Fruit fly (Drosophila melanogaster) whole organism, embryonic: ENCODE results near the gene CG5104.

Experiments
- ATbp ChIP-seq: fragments of 200-800 bp; sonication (Bioruptor generic); optimal IDR thresholded peaks from 2 replicates; lab custom pipeline; 2017; ENCODE audit warnings: missing biosample characterization, mild to moderate bottlenecking, missing genetic modification characterization, missing genetic modification reagents
- CG13894 ChIP-seq: fragments of 200-800 bp; sonication (Bioruptor generic); optimal IDR thresholded peaks from 3 replicates; lab custom pipeline; 2018; ENCODE audit warnings: missing biosample characterization, mild to moderate bottlenecking, missing genetic modification characterization, moderate library complexity
- CG14710 ChIP-seq: fragments of 200-800 bp; sonication (Bioruptor generic); optimal IDR thresholded peaks from 3 replicates; lab custom pipeline; 2019; ENCODE audit warnings: missing biosample characterization, mild to moderate bottlenecking, missing genetic modification characterization, moderate library complexity
- CG15601 ChIP-seq: fragments of 200-800 bp; sonication (Bioruptor generic); optimal IDR thresholded peaks from 3 replicates; lab custom pipeline; 2019; ENCODE audit warnings: missing biosample characterization, mild to moderate bottlenecking, missing genetic modification characterization, moderate library complexity
- CG17385 ChIP-seq: fragments of 200-800 bp; sonication (Bioruptor generic); optimal IDR thresholded peaks from 3 replicates; lab custom pipeline; 2018; ENCODE audit warnings: missing biosample characterization, mild to moderate bottlenecking, missing genetic modification characterization
- CG2199 ChIP-seq: fragments of 200-800 bp; sonication (Bioruptor generic); IDR thresholded peaks from 3 replicates; pipeline ENCODE4 v1.3.6; 2022; ENCODE audit warnings: missing biosample characterization, missing genetic modification characterization
- CG2202 ChIP-seq: fragments of 200-800 bp; sonication (Bioruptor generic); optimal IDR thresholded peaks from 2 replicates; lab custom pipeline; 2018; ENCODE audit warnings: missing biosample characterization, mild to moderate bottlenecking, missing genetic modification characterization
- CG30403 ChIP-seq: fragments of 200-800 bp; sonication (Bioruptor generic); optimal IDR thresholded peaks from 3 replicates; lab custom pipeline; 2016; ENCODE audit warnings: missing biosample characterization, missing genetic modification characterization
- CG30431 ChIP-seq: fragments of 200-800 bp; sonication (Bioruptor generic); optimal IDR thresholded peaks from 2 replicates; lab custom pipeline; 2017; ENCODE audit warnings: missing biosample characterization, missing genetic modification characterization
- CG33213 ChIP-seq: fragments of 200-800 bp; sonication (Bioruptor generic); optimal IDR thresholded peaks from 3 replicates; lab custom pipeline; 2016; ENCODE audit warnings: missing biosample characterization, missing genetic modification characterization
- CG33557 ChIP-seq: fragments of 200-800 bp; sonication (Bioruptor generic); optimal IDR thresholded peaks from 2 replicates; lab custom pipeline; 2019; ENCODE audit warnings: missing biosample characterization, mild to moderate bottlenecking, missing genetic modification characterization, moderate library complexity
- CG3407 ChIP-seq: fragments of 200-800 bp; sonication (Bioruptor generic); optimal IDR thresholded peaks from 2 replicates; lab custom pipeline; 2018; ENCODE audit warnings: missing biosample characterization, mild to moderate bottlenecking, missing genetic modification characterization
- CG34422 ChIP-seq: fragments of 200-800 bp; sonication (Bioruptor generic); IDR thresholded peaks from 3 replicates; pipeline ENCODE4 v1.3.6; 2022; ENCODE audit warnings: missing biosample characterization, missing genetic modification characterization
- CG6254 ChIP-seq: fragments of 200-800 bp; sonication (Bioruptor generic); optimal IDR thresholded peaks from 3 replicates; lab custom pipeline; 2017; ENCODE audit warnings: mild to moderate bottlenecking, missing biosample characterization, missing genetic modification reagents, missing genetic modification characterization
- CG6813 ChIP-seq: fragments of 200-800 bp; sonication (Bioruptor generic); optimal IDR thresholded peaks from 2 replicates; lab custom pipeline; 2017; ENCODE audit warnings: missing biosample characterization, missing genetic modification characterization, mild to moderate bottlenecking, moderate library complexity, missing genetic modification reagents
- CG7357 ChIP-seq: fragments of 200-800 bp; sonication (Bioruptor generic); IDR thresholded peaks from 3 replicates; pipeline ENCODE4 v1.3.6; 2022; ENCODE audit warnings: missing biosample characterization, missing genetic modification characterization
- CG7556 ChIP-seq: fragments of 200-800 bp; sonication (Bioruptor generic); optimal IDR thresholded peaks from 2 replicates; lab custom pipeline; 2017; ENCODE audit warnings: missing biosample characterization, mild to moderate bottlenecking, missing genetic modification characterization
- CG7987 ChIP-seq: fragments of 200-800 bp; sonication (Bioruptor generic); optimal IDR thresholded peaks from 2 replicates; lab custom pipeline; 2018; ENCODE audit warnings: missing biosample characterization, mild to moderate bottlenecking, missing genetic modification characterization, moderate library complexity
- CG8765 ChIP-seq: fragments of 200-800 bp; sonication (Bioruptor generic); IDR thresholded peaks from 2 replicates; pipeline ENCODE4 v1.3.6; 2022; ENCODE audit warnings: missing biosample characterization, missing genetic modification characterization
- CoRest ChIP-seq: fragments of 200-800 bp; sonication (Bioruptor generic); optimal IDR thresholded peaks from 3 replicates; lab custom pipeline; 2018; ENCODE audit warnings: missing biosample characterization, mild to moderate bottlenecking, missing genetic modification characterization, moderate library complexity
- D ChIP-seq, 2 experiments: fragments of 200-800 bp in 1 of 2; fragments of >200 bp in 1 of 2; sonication (Bioruptor generic) in 1 of 2; optimal IDR thresholded peaks; 2 replicates in 1 of 2; 3 replicates in 1 of 2; lab custom pipeline; 2017; ENCODE audit warnings: mild to moderate bottlenecking in 1 of 2, missing biosample characterization in 1 of 2, missing genetic modification characterization in 1 of 2, missing genetic modification reagents in 1 of 2
- D19B ChIP-seq: fragments of 200-800 bp; sonication (Bioruptor generic); optimal IDR thresholded peaks from 2 replicates; lab custom pipeline; 2017; ENCODE audit warnings: missing biosample characterization, mild to moderate bottlenecking, missing genetic modification characterization
- Dbx ChIP-seq: fragments of 200-800 bp; sonication (Bioruptor generic); IDR thresholded peaks from 3 replicates; pipeline ENCODE4 v1.3.6; 2022; ENCODE audit warnings: missing biosample characterization, missing genetic modification characterization
- Dref ChIP-seq: fragments of 200-800 bp; sonication (Bioruptor generic); IDR thresholded peaks from 2 replicates; pipeline ENCODE4 v1.3.6; 2022; ENCODE audit warnings: missing biosample characterization, missing genetic modification characterization
- HLH3B ChIP-seq: fragments of 200-800 bp; sonication (Bioruptor generic); IDR thresholded peaks from 2 replicates; pipeline ENCODE4 v1.3.6; 2022; ENCODE audit warnings: missing biosample characterization, missing genetic modification characterization
- HLH4C ChIP-seq: fragments of 200-800 bp; sonication (Bioruptor generic); IDR thresholded peaks from 3 replicates; pipeline ENCODE4 v1.3.6; 2022; ENCODE audit warnings: missing biosample characterization, missing genetic modification characterization; ENCODE audit not compliant: partially characterized antibody
- MTF-1 ChIP-seq: fragments of 200-800 bp; sonication (Bioruptor generic); optimal IDR thresholded peaks from 2 replicates; lab custom pipeline; 2018; ENCODE audit warnings: missing biosample characterization, mild to moderate bottlenecking, missing genetic modification characterization, borderline replicate concordance
- Mrtf ChIP-seq: fragments of 200-800 bp; sonication (Bioruptor generic); IDR thresholded peaks from 3 replicates; pipeline ENCODE4 v1.3.6; 2022; ENCODE audit warnings: missing biosample characterization, missing genetic modification characterization
- Pdp1 ChIP-seq, 2 experiments: fragments of 200-800 bp; sonication (Bioruptor generic); optimal IDR thresholded peaks; 3 replicates each; lab custom pipeline; 2016; ENCODE audit warnings: missing biosample characterization in 2 of 2, missing genetic modification characterization in 2 of 2, mild to moderate bottlenecking in 1 of 2, moderate library complexity in 1 of 2
- TFAM ChIP-seq: fragments of 200-800 bp; sonication (Bioruptor generic); optimal IDR thresholded peaks from 2 replicates; lab custom pipeline; 2017; ENCODE audit warnings: missing biosample characterization, missing genetic modification characterization, inconsistent platforms
- Xrp1 ChIP-seq: fragments of 200-800 bp; sonication (Bioruptor generic); IDR thresholded peaks from 2 replicates; pipeline ENCODE4 v1.3.6; 2022; ENCODE audit warnings: missing biosample characterization, missing genetic modification characterization
- bsh ChIP-seq, 2 experiments: fragments of 200-800 bp; sonication (Bioruptor generic); optimal IDR thresholded peaks; 2 replicates each; lab custom pipeline; 2017 to 2018; ENCODE audit warnings: mild to moderate bottlenecking in 2 of 2, missing biosample characterization in 2 of 2, missing genetic modification characterization in 2 of 2, moderate library complexity in 1 of 2
- dati ChIP-seq: fragments of 200-800 bp; sonication (Bioruptor generic); IDR thresholded peaks from 2 replicates; pipeline ENCODE4 v1.3.6; 2022; ENCODE audit warnings: missing biosample characterization, missing genetic modification characterization
- emc ChIP-seq: fragments of 200-800 bp; sonication (Bioruptor generic); optimal IDR thresholded peaks from 2 replicates; lab custom pipeline; 2016; ENCODE audit warnings: missing biosample characterization, missing genetic modification characterization
- fd102C ChIP-seq: fragments of 200-800 bp; sonication (Bioruptor generic); optimal IDR thresholded peaks from 2 replicates; lab custom pipeline; 2018; ENCODE audit warnings: missing biosample characterization, mild to moderate bottlenecking, missing genetic modification characterization, moderate library complexity
- fd64A ChIP-seq: fragments of 200-800 bp; sonication (Bioruptor generic); optimal IDR thresholded peaks from 3 replicates; lab custom pipeline; 2018; ENCODE audit warnings: missing biosample characterization, mild to moderate bottlenecking, missing genetic modification characterization
- gcm ChIP-seq: fragments of 200-800 bp; sonication (Bioruptor generic); optimal IDR thresholded peaks from 2 replicates; lab custom pipeline; 2019; ENCODE audit warnings: missing biosample characterization, mild to moderate bottlenecking, missing genetic modification characterization, moderate library complexity
- gem ChIP-seq: fragments of 200-800 bp; sonication (Bioruptor generic); optimal IDR thresholded peaks from 2 replicates; lab custom pipeline; 2019; ENCODE audit warnings: missing biosample characterization, mild to moderate bottlenecking, missing genetic modification characterization, moderate library complexity
- gro ChIP-seq: fragments of 200-800 bp; sonication (Bioruptor generic); optimal IDR thresholded peaks from 2 replicates; lab custom pipeline; 2016; ENCODE audit warnings: missing biosample characterization, missing genetic modification characterization
- ham ChIP-seq: fragments of 200-800 bp; sonication (Bioruptor generic); IDR thresholded peaks from 2 replicates; pipeline ENCODE4 v1.3.6; 2022; ENCODE audit warnings: missing biosample characterization, missing genetic modification characterization
- lola ChIP-seq, 3 experiments: fragments of >200 bp in 2 of 3; fragments of 200-800 bp in 1 of 3; sonication (Bioruptor generic) in 1 of 3; optimal IDR thresholded peaks; 2 replicates each; lab custom pipeline; 2017 to 2019; ENCODE audit warnings: missing biosample characterization in 3 of 3, missing genetic modification characterization in 3 of 3, mild to moderate bottlenecking in 1 of 3, moderate library complexity in 1 of 3
- mam ChIP-seq: fragments of 200-800 bp; sonication (Bioruptor generic); optimal IDR thresholded peaks from 3 replicates; lab custom pipeline; 2016; ENCODE audit warnings: missing biosample characterization, missing genetic modification characterization
- onecut ChIP-seq: fragments of 200-800 bp; sonication (Bioruptor generic); IDR thresholded peaks from 2 replicates; pipeline ENCODE4 v1.3.6; 2022; ENCODE audit warnings: missing biosample characterization, missing genetic modification characterization
- otp ChIP-seq: fragments of 200-800 bp; sonication (Bioruptor generic); IDR thresholded peaks from 3 replicates; pipeline ENCODE4, ENCODE4 v1.3.6; 2022; ENCODE audit warnings: missing biosample characterization, missing genetic modification characterization
- pan ChIP-seq, 4 experiments: fragments of >200 bp in 3 of 4; fragments of 200-800 bp in 1 of 4; sonication (Bioruptor generic) in 1 of 4; optimal IDR thresholded peaks in 3 of 4; IDR thresholded peaks in 1 of 4; 2 replicates each; pipeline versions ENCODE4 v1.3.6 to Lab custom; 2017 to 2022; ENCODE audit warnings: missing biosample characterization in 2 of 4, missing genetic modification characterization in 2 of 4, mixed read lengths in 1 of 4
- sens ChIP-seq: fragments of 200-800 bp; sonication (Bioruptor generic); peaks from one replicate; lab custom pipeline; 2016; ENCODE audit warnings: missing biosample characterization, missing genetic modification characterization
- slp2 ChIP-seq: fragments of 200-800 bp; sonication (Bioruptor generic); optimal IDR thresholded peaks from 2 replicates; lab custom pipeline; 2016; ENCODE audit warnings: missing biosample characterization, missing genetic modification characterization
- sqz ChIP-seq: fragments of 200-800 bp; sonication (Bioruptor generic); optimal IDR thresholded peaks from 3 replicates; lab custom pipeline; 2018; ENCODE audit warnings: missing biosample characterization, mild to moderate bottlenecking, missing genetic modification characterization
- stwl ChIP-seq: fragments of 200-800 bp; sonication (Bioruptor generic); optimal IDR thresholded peaks from 3 replicates; lab custom pipeline; 2018; ENCODE audit warnings: missing biosample characterization, mild to moderate bottlenecking, missing genetic modification characterization, moderate library complexity

CG5104 gene

DNA sequence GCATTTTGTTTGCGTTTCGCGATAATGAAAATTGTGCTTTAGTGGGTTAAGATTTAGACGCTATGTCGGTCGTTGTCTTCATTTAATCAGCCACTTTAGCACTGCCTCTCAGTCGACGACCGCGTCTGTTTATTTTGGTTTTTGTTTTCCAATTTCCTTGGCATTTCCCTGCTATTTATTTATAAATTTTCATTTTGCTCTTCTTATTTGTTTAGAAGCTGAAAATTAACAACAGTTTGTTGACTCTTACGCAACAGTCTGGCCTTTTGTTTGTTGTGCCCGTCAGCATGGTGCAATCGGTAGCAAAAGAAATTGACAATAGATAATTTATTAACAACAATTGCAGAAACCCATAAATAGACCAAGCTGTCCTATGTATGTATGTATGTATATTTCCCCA is 13.3 kb upstream of the CG5104 start (continued):
- TF ChIP-seq CG2202 (tag; lab: Kevin White, UChicago) (peak; percentile 26), slp2 (no peak), fd64A (GFP tag; lab: Kevin White, UChicago) (peak; percentile 53), MTF-1 (GFP tag; lab: Kevin White, UChicago) (peak; percentile 27), stwl (no peak), CG30403 (GFP tag; lab: Kevin White, UChicago) (no peak), HLH4C (GFP tag; lab: Robert Waterston, UW) (no peak), CG17385 (GFP tag; lab: Kevin White, UChicago) (no peak), Xrp1 (GFP tag; lab: Robert Waterston, UW) (peak; percentile 56; the same call in 1 of the 2 replicates), gcm (no peak), dati (GFP tag; lab: Robert Waterston, UW) (no peak), CG2199 (GFP tag; lab: Robert Waterston, UW) (no peak), ham (GFP tag; lab: Robert Waterston, UW) (no peak), CG7987 (GFP tag; lab: Kevin White, UChicago) (peak; percentile 1), CG15601 (tag; lab: Kevin White, UChicago) (peak; percentile 28), CG30431 (GFP tag; lab: Kevin White, UChicago) (no peak), ATbp (GFP tag; lab: Kevin White, UChicago) (peak; percentile 45), CG14710 (tag; lab: Kevin White, UChicago) (peak; percentile 10), CG3407 (GFP tag; lab: Kevin White, UChicago) (peak; percentile 38), pan (optimal IDR thresholded peaks at IDR 0.05; lab: Kevin White, UChicago) (no peak), pan (GFP tag; optimal IDR thresholded peaks at IDR 0.05 in 1 of 2, IDR thresholded peaks at IDR 0.05 in 1 of 2) (no peak), CG33213 (GFP tag; lab: Kevin White, UChicago) (peak; percentile 21), D (optimal IDR thresholded peaks at IDR 0.05; lab: Kevin White, UChicago) (no peak), D (GFP tag; optimal IDR thresholded peaks at IDR 0.05; lab: Kevin White, UChicago) (peak; percentile 25), TFAM (GFP tag; lab: Kevin White, UChicago) (no peak), CoRest (tag; lab: Kevin White, UChicago) (no peak), CG13894 (tag; lab: Kevin White, UChicago) (no peak), HLH3B (GFP tag; lab: Robert Waterston, UW) (peak; percentile 6; the same call in 1 of the 2 replicates), lola (GFP tag; optimal IDR thresholded peaks at IDR 0.05; lab: Kevin White, UChicago) (peak in 1 of 3 experiments; percentile 14), CG6813 (GFP tag; lab: Kevin White, UChicago) (no peak), sqz (no peak), sens (GFP tag; lab: Kevin White, UChicago) (peak; percentile 9), CG7556 (GFP tag; lab: Kevin White, UChicago) (no peak), Dbx (GFP tag; lab: Robert Waterston, UW) (0 out of 3 replicates have a peak, but pooled peaks have one; percentile 40), otp (GFP tag; lab: Robert Waterston, UW) (0 out of 3 replicates have a peak, but pooled peaks have one; percentile 28), CG33557 (peak; percentile 15), CG8765 (GFP tag; lab: Robert Waterston, UW) (no peak), Dref (GFP tag; lab: Robert Waterston, UW) (no peak), CG6254 (GFP tag; lab: Kevin White, UChicago) (peak; percentile 49), gem (peak; percentile 22), mam (GFP tag; lab: Kevin White, UChicago) (peak; percentile 12), gro (no peak), onecut (GFP tag; lab: Robert Waterston, UW) (peak; percentile 3; the same call in 1 of the 2 replicates), Pdp1 (GFP tag; optimal IDR thresholded peaks at IDR 0.05; lab: Kevin White, UChicago) (peak in 1 of 2 experiments; percentile 94), fd102C (GFP tag; lab: Kevin White, UChicago) (peak; percentile 42), bsh (GFP tag; optimal IDR thresholded peaks at IDR 0.05; lab: Kevin White, UChicago) (peak in 1 of 2 experiments; percentile 17), Mrtf (GFP tag; lab: Robert Waterston, UW) (no peak), D19B (GFP tag; lab: Kevin White, UChicago) (no peak), emc (GFP tag; lab: Kevin White, UChicago) (no peak), CG34422 (no peak), CG7357 (GFP tag; lab: Robert Waterston, UW) (no peak)
